Worm (Caenorhabditis elegans) whole organism, L4/young adult: ENCODE results near the gene ZK218.1.

Source experiments
- W03F9.2 ChIP-seq: fragments of 150-350 bp; optimal IDR thresholded peaks from 2 replicates; lab custom pipeline; 2014; ENCODE audit warnings: missing biosample characterization, missing genetic modification characterization
- dao-5 ChIP-seq: sonication (generic microtip); optimal IDR thresholded peaks from 2 replicates; lab custom pipeline; 2016; ENCODE audit warnings: missing genotype, missing genetic modification characterization, moderate library complexity, missing compliant biosample characterization
- him-1 ChIP-seq: sonication (generic microtip); optimal IDR thresholded peaks from 2 replicates; lab custom pipeline; 2016; ENCODE audit warnings: missing genotype, missing genetic modification reagents, missing genetic modification characterization, missing compliant biosample characterization

Gene ZK218.1

DNA sequence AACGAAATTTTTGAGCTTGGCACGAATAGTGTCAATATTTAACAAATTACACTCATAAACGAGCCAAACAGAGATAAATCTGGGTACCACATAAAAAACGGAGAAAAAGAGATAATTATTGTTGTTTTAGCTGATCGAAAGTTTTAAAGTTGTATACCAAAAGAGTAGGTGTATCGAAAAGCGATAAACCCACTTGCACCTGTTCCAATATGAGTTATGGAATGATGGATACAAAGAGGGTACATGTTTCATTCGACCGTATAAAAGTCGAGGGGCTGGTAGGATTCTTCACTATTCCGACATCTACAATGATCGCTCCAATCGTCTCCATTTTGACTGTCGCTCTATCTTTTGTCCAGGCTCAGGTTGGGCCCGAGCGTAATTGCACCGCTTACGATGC lies at the start of gene ZK218.1:
Gene ZK218.1, plus strand, starts transcription at position 301 of the 400 bp plus-strand sequence.
- TF ChIP-seq him-1, result no peak
- TF ChIP-seq W03F9.2, result no peak
- TF ChIP-seq dao-5 (tag; lab: Kevin White, UChicago), result no peak

DNA sequence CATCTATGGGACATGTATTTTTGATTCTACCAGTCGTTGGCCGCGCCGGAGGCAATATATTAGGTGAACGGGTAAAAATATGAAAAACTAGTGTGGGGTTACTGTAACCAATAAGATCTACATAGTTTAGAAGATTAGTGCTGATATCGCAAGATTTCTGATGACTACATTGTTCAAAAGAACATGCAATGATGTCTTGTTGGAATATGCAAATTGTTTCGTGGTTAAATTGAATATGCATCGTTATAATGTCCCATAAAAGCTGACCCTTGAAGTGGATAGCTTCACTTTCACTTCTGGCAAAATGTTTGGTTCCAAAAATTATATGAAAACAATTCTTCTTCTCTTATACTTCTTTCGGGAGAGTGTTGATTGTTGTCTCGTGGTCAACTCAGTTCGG lies 47.9 kb upstream of the ZK218.1 start, which contains the start of gene F28B1.2:
Gene F28B1.2, plus strand, starts transcription at position 301 of the 400 bp plus-strand sequence.
- no peak for TF ChIP-seq dao-5 (tag; lab: Kevin White, UChicago)
- TF ChIP-seq W03F9.2, result no peak

DNA sequence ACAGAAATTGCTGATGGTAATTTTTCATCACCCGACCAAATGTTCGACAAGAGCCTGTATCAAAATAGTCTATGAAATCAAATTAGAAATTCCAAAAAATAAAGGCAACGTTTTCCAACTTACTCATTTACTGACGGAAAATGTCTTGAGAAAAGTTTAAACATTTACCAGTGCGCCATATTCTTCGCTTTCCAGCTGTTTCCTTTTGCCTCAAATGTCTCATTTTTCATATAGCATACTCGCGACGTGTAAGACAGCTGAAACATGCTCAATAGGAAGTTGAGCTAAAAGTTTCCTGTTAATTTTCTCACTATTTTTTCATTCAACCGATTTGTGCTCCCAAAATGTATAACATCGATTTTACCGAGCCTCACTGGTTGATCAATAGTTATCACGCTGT lies 32.4 kb upstream of the ZK218.1 start, which contains the start of gene sri-66:
Gene sri-66, plus strand, starts transcription at position 301 of the 400 bp plus-strand sequence.
- TF ChIP-seq W03F9.2 (no peak), him-1 (no peak), dao-5 (tag; lab: Kevin White, UChicago) (no peak)

DNA sequence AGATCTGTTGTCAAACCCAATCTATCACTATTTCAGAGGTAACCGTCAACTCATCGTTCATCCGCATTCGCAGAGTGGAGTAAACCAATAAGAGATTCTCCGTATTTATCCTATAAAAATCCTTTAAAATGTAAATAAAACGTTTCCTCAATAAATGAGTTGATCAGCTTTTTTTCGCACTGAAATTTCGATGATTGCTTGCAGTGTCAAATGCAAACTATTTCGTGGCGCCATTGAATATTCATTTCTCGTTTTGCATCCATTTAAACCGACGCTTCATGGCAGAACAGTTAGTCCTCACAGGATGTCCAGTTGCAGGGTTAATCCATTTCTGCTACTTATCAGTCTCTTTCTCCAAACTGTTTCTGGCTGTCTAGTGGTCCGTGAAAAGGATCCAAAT lies 30.8 kb upstream of the ZK218.1 start, which contains the start of gene F28B1.9:
Gene F28B1.9, plus strand, starts transcription at position 301 of the 400 bp plus-strand sequence.
- no peak for TF ChIP-seq dao-5 (tag; lab: Kevin White, UChicago)
- TF ChIP-seq W03F9.2, result no peak
- TF ChIP-seq him-1, result no peak

- TF ChIP-seq him-1 (no peak), W03F9.2 (no peak), dao-5 (tag; lab: Kevin White, UChicago) (no peak)
Measured at ce11 chrV:17064676-17065075, 27.7 kb upstream of the ZK218.1 start, which contains the start of gene srh-255. TSS of gene srh-255 (plus strand) at chrV:17064976.

DNA sequence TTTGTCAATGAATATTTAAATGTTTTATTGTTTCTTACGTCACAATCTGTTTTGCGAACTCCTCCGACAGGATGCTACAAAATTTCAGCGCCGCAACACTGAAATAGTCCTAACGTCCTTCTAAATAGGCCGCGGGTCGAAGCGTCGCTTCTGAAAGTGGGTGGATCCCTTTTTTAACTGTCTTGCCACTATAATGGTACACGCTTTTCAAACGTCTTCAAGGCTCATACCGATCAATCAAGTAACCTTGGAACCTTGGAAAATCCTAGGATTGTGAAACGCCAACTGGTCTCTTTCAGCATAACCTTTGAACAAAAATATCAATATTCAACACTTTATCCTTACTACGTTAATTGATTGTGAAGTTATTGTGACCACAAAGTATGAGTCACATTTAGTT lies 25.7 kb upstream of the ZK218.1 start:
- no peak for TF ChIP-seq W03F9.2
- no peak for TF ChIP-seq dao-5 (tag; lab: Kevin White, UChicago)
- TF ChIP-seq him-1, result no peak

ce11 chrV:17068839-17069238 lies 23.5 kb upstream of the ZK218.1 start, which contains the start of gene T05E12.8:
TSS of gene T05E12.8 (plus strand) at chrV:17069139.
- TF ChIP-seq him-1 (no peak), W03F9.2 (no peak), dao-5 (tag; lab: Kevin White, UChicago) (no peak)

ce11 chrV:17071578-17071977 lies 20.8 kb upstream of the ZK218.1 start, which contains the start of gene srbc-14:
TSS of gene srbc-14 (minus strand) at chrV:17071678.
- no peak for TF ChIP-seq him-1
- TF ChIP-seq W03F9.2, result no peak
- TF ChIP-seq dao-5 (tag; lab: Kevin White, UChicago), result no peak

DNA sequence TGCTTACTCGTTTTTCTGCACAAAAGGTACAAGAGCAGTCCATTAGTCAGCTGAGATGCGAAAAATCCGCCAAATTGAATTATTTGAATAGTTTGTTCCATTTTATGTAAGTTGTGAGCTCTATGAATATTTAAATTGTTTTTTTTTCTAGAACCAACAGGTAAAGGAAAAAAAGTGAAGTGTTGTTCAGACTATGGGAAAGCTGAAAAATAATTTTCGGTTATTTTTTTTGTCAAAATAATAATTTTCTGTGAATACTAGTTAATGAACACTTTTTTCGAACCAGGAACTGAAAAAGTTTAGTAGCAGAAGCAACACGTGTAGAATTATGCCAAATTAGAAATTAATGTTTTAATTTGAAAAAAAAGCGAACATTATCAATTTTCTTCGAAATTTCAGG lies 16.5 kb upstream of the ZK218.1 start, which contains the start of gene str-125:
Gene str-125, minus strand, starts transcription at position 101 of the 400 bp plus-strand sequence.
- TF ChIP-seq him-1 (no peak), W03F9.2 (no peak), dao-5 (tag; lab: Kevin White, UChicago) (no peak)

DNA sequence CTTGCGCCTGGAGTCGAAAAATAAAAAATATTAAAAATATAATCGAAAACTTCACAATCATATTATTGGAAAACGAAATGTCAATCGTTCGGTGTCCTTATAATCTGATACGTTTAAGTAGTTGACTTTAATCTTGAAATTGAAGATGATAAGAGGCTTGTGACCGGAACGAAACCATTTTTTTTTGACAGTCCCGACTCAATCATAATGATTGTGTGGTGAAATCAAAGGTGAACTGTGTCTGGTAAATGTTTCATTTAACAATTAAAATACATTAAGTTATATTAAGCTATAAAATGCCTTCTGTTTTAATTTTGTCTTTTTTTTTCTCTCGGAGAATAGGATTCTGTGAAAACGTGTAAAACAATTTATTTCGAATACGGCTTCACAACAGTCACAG lies 14.5 kb upstream of the ZK218.1 start, which contains the start of gene T05E12.3:
Gene T05E12.3, minus strand, starts transcription at position 101 of the 400 bp plus-strand sequence.
- TF ChIP-seq dao-5 (tag; lab: Kevin White, UChicago) (no peak), him-1 (no peak), W03F9.2 (no peak)

ce11 chrV:17079795-17080194 lies 12.6 kb upstream of the ZK218.1 start, which contains the start of gene srw-20:
TSS of gene srw-20 (minus strand) at chrV:17079895.
- TF ChIP-seq W03F9.2, result no peak
- no peak for TF ChIP-seq dao-5 (tag; lab: Kevin White, UChicago)
- TF ChIP-seq him-1, result no peak

ce11 chrV:17082718-17083117 lies 9.6 kb upstream of the ZK218.1 start, which contains the start of gene T05E12.9:
TSS of gene T05E12.9 (minus strand) at chrV:17082818.
- TF ChIP-seq him-1, result no peak
- TF ChIP-seq W03F9.2, result no peak
- no peak for TF ChIP-seq dao-5 (tag; lab: Kevin White, UChicago)

DNA sequence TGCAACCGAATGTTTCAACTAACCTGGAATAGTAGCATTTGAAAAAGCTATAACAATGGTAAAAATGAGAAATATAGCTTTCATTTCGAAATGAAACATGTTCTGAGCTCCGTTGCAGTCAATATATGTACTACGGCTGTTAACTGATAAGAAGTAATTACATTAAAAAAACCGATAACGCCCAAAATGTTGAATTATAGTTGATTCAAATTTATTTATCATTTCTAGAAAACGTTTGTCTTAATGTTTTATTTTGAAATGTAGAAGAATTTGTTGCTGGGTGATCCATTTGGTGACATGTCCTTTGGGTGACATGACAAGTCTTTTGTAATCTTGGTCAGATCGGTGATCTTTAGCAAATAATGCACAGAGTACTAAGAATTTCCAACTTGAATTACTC lies 3.0 kb upstream of the ZK218.1 start, which contains the start of gene T05E12.6:
Gene T05E12.6, minus strand, starts transcription at position 101 of the 400 bp plus-strand sequence.
- TF ChIP-seq dao-5 (tag; lab: Kevin White, UChicago) (no peak), W03F9.2 (no peak), him-1 (no peak)

DNA sequence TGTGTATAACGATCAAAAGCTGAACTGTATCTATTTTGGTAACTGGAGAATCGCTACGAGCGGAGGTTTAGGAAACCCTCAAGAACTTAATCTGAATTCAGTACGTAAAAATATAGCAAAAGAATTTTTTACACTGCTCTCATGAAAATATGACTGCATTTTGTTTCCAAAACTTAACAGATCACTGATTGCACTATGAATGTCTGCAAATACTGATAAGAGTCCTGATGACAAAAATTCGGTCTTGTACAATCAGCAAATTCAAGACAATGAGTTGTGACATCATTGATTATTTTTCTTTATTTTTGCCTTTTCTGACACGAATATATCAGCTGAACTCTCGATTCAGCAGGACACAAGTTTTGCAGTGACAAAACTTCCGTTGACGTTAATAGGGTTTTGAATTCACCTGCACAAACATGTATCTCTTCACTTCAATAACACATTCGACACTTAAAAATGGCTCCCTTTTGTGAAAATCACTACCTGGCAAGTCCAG lies 2.4 kb upstream of the ZK218.1 start, which contains the start of gene srh-237:
Gene srh-237, plus strand, starts transcription at position 449 of the 499 bp plus-strand sequence.
- TF ChIP-seq dao-5 (tag; lab: Kevin White, UChicago), result no peak
- no peak for TF ChIP-seq W03F9.2
- no peak for TF ChIP-seq him-1

DNA sequence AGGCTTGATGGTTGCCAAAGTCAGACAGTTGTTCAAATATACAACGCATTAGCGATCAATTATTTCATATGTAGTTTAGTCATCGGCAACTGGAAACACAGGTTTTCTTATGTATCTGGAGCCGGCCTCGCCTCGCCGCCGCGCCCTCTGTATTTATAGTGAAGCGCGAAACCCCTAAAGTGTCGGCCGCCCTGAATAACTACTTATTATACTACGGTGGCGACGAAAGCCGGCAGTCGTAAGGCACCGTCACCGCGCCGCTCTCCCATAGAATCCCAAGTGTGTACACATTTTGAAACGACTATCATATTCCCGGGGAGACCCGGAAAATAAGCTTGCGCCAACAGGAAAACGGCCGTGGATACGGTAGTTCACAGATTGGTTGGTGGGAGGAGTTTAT lies 2.2 kb downstream of the ZK218.1 start:
- TF ChIP-seq W03F9.2, result no peak
- TF ChIP-seq dao-5 (tag; lab: Kevin White, UChicago), result no peak
- TF ChIP-seq him-1, result no peak
